Worm (Caenorhabditis elegans) whole organism, L4/young adult: ENCODE measurements around the gene ver-3.

ENCODE experiments used
- W03F9.2 ChIP-seq: fragments of 150-350 bp; optimal IDR thresholded peaks from 2 replicates; lab custom pipeline; 2014; ENCODE audit warnings: missing biosample characterization, missing genetic modification characterization
- dao-5 ChIP-seq: sonication (generic microtip); optimal IDR thresholded peaks from 2 replicates; lab custom pipeline; 2016; ENCODE audit warnings: missing genotype, missing genetic modification characterization, moderate library complexity, missing compliant biosample characterization
- him-1 ChIP-seq: sonication (generic microtip); optimal IDR thresholded peaks from 2 replicates; lab custom pipeline; 2016; ENCODE audit warnings: missing genotype, missing genetic modification reagents, missing genetic modification characterization, missing compliant biosample characterization

ce11 chrX:11007393-11007792 is 15.1 kb downstream of the ver-3 start:
- TF ChIP-seq him-1 (tag; lab: Kevin White, UChicago) (no peak), W03F9.2 (tag; lab: Kevin White, UChicago) (no peak), dao-5 (no peak)
